Worm (Caenorhabditis elegans) whole organism, mixed stage, embryonic: ENCODE measurements around the gene T07D3.4.

ENCODE experiments used
- elt-3 ChIP-seq: fragments of 150-350 bp; optimal IDR thresholded peaks from 2 replicates; lab custom pipeline; 2014; ENCODE audit warnings: missing biosample characterization, missing genetic modification characterization
- mab-5 ChIP-seq: fragments of 150-350 bp; optimal IDR thresholded peaks from 2 replicates; lab custom pipeline; 2014; ENCODE audit warnings: missing biosample characterization, missing genetic modification characterization
- nhr-28 ChIP-seq: fragments of 150-350 bp; optimal IDR thresholded peaks from 2 replicates; lab custom pipeline; 2014; ENCODE audit warnings: missing biosample characterization, missing genetic modification characterization
- snpc-4 ChIP-seq: fragments of 150-350 bp; optimal IDR thresholded peaks from 2 replicates; lab custom pipeline; 2014; ENCODE audit warnings: missing biosample characterization, missing genetic modification characterization
- unc-62 ChIP-seq: fragments of 150-350 bp; optimal IDR thresholded peaks from 2 replicates; lab custom pipeline; 2014; ENCODE audit warnings: missing biosample characterization, missing genetic modification reagents, missing genetic modification characterization

DNA sequence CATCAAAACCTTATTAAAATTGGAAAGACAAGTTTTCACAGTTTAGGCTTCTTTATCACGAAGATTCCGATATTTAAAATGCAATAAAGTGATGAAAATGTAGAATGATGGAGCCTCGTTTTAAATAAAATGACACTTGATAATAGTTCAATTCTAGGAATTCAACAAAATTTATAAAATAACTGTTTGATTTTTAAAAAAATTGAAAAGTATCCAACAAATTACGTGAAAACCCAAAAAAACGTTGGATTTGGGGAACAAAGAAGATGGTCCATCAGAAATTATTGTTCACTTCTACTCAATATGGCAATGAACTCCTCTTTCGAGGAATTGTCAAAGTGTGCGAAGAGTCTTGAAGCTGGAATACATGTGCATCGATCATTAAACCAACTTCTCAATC lies 44.1 kb upstream of the T07D3.4 start, which contains the start of gene F28A10.4:
- no peak for TF ChIP-seq elt-3
- no peak for TF ChIP-seq snpc-4 (tag; lab: Kevin White, UChicago)
- no peak for TF ChIP-seq mab-5 (tag; lab: Kevin White, UChicago)
- TF ChIP-seq nhr-28 (tag; lab: Kevin White, UChicago) = no peak
- TF ChIP-seq unc-62 (GFP tag; lab: Kevin White, UChicago) = no peak
